Worm (Caenorhabditis elegans) whole organism, young adult: Measurements from ENCODE around the gene C49F8.3.

Source experiments
- F57C9.4 ChIP-seq: sonication (generic microtip); optimal IDR thresholded peaks from 2 replicates; lab custom pipeline; 2017; ENCODE audit warnings: mild to moderate bottlenecking, missing genetic modification characterization, missing compliant biosample characterization
- T07F8.4 ChIP-seq: sonication (generic microtip); optimal IDR thresholded peaks from 2 replicates; lab custom pipeline; 2016; ENCODE audit warnings: mild to moderate bottlenecking, missing genetic modification characterization, moderate library complexity, missing compliant biosample characterization
- ama-1 ChIP-seq, 3 experiments: fragments of 150-350 bp in 1 of 3; sonication (generic microtip) in 2 of 3; optimal IDR thresholded peaks; 2 replicates each; lab custom pipeline; 2014 to 2018; ENCODE audit warnings: missing biosample characterization in 2 of 3, missing genetic modification characterization in 2 of 3, missing genetic modification reagents in 2 of 3
- egl-44 ChIP-seq: fragments of 200-800 bp; sonication (Bioruptor generic); IDR thresholded peaks from 2 replicates; pipeline ENCODE4 v1.3.6; 2022; ENCODE audit warnings: missing genetic modification reagents, missing genetic modification characterization, missing compliant biosample characterization
- nfya-1 ChIP-seq: sonication (generic microtip); optimal IDR thresholded peaks from 2 replicates; lab custom pipeline; 2017; ENCODE audit warnings: antibody characterized with exemption, missing compliant biosample characterization, missing genetic modification characterization, borderline replicate concordance; ENCODE audit not compliant: insufficient read depth
- pha-4 ChIP-seq: fragments of 150-350 bp; sonication (generic microtip); optimal IDR thresholded peaks from 2 replicates; lab custom pipeline; 2014; ENCODE audit warnings: missing biosample characterization, missing genetic modification reagents, missing genetic modification characterization
- sea-2 ChIP-seq: fragments of 200-800 bp; sonication (Bioruptor generic); IDR thresholded peaks from 2 replicates; pipeline ENCODE4 v1.3.6; 2022; ENCODE audit warnings: missing genetic modification characterization, missing compliant biosample characterization
- snpc-4 ChIP-seq, 5 experiments: fragments of 150-350 bp in 1 of 5; sonication (generic microtip) in 4 of 5; optimal IDR thresholded peaks; 2 replicates each; lab custom pipeline; 2014 to 2018; ENCODE audit warnings: missing genetic modification characterization in 5 of 5, missing biosample characterization in 3 of 5, antibody characterized with exemption in 2 of 5, mild to moderate bottlenecking in 2 of 5, missing compliant biosample characterization in 2 of 5, missing genotype in 2 of 5, moderate library complexity in 2 of 5, missing genetic modification reagents in 1 of 5
- unc-130 ChIP-seq: sonication (generic microtip); optimal IDR thresholded peaks from 2 replicates; lab custom pipeline; 2016; ENCODE audit warnings: missing genetic modification reagents, missing genetic modification characterization, missing compliant biosample characterization
- zim-3 ChIP-seq: sonication (generic microtip); optimal IDR thresholded peaks from 2 replicates; lab custom pipeline; 2017; ENCODE audit warnings: mild to moderate bottlenecking, missing genetic modification characterization, moderate library complexity, missing compliant biosample characterization
- ztf-3 ChIP-seq: fragments of 200-800 bp; sonication (Bioruptor generic); optimal IDR thresholded peaks from 2 replicates; lab custom pipeline; 2018; ENCODE audit warnings: mild to moderate bottlenecking, missing genetic modification characterization, missing compliant biosample characterization

DNA sequence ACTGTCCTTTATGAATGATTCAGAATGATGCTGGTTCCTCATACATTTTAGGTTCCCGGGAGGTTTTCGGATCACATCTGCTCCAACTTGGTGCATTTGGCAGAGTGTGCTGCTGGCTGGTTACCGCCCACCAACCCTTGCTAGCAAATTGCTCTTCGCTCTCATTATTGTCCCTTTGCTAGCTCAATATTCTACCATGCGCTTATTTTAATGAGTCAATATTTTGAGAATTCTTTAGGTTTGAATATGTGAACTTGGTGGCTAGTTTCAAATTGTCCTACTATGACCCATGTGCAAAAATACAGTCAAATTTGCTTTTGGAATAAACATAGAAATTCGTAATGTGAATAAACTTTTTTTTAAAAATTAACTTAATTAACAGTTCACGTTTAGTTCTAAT lies 47.8 kb upstream of the C49F8.3 start:
- no peak for TF ChIP-seq F57C9.4
- TF ChIP-seq ztf-3 (GFP tag; lab: Kevin White, UChicago) = no peak
- TF ChIP-seq sea-2 (GFP tag; lab: Robert Waterston, UW) = no peak
- TF ChIP-seq zim-3 (tag; lab: Kevin White, UChicago) = no peak
- no peak for TF ChIP-seq nfya-1
- no peak for TF ChIP-seq unc-130 (GFP tag; lab: Kevin White, UChicago)
- TF ChIP-seq egl-44 (GFP tag; lab: Robert Waterston, UW) = no peak
- TF ChIP-seq snpc-4 (GFP tag; optimal IDR thresholded peaks at IDR 0.05; lab: Kevin White, UChicago) = no peak
- TF ChIP-seq snpc-4 (tag; optimal IDR thresholded peaks at IDR 0.05; lab: Kevin White, UChicago) = no peak
- TF ChIP-seq pha-4 (tag; lab: Kevin White, UChicago) = no peak
- no peak for TF ChIP-seq T07F8.4 (tag; lab: Kevin White, UChicago)
- no peak for TF ChIP-seq ama-1 (optimal IDR thresholded peaks at IDR 0.05; lab: Kevin White, UChicago)
- no peak for TF ChIP-seq ama-1 (GFP tag; optimal IDR thresholded peaks at IDR 0.05; lab: Kevin White, UChicago)
